Worm (Caenorhabditis elegans): ENCODE measurements around the gene add-1.

Gene add-1

ce11 chrX:4842305-4842704 is 17.5 kb downstream of the add-1 start:
- TF ChIP-seq elt-3 (tag; optimal IDR thresholded peaks at IDR 0.05): no peak
- TF ChIP-seq nhr-10 (tag; optimal IDR thresholded peaks at IDR 0.05): no peak
- TF ChIP-seq F13H6.1 (tag; optimal IDR thresholded peaks at IDR 0.05): no peak
- TF ChIP-seq egl-27 (tag; optimal IDR thresholded peaks at IDR 0.05): no peak
- no peak for TF ChIP-seq ZK546.5 (tag; optimal IDR thresholded peaks at IDR 0.05)
- no peak for TF ChIP-seq nhr-77 (tag; optimal IDR thresholded peaks at IDR 0.05)
- no peak for TF ChIP-seq ceh-82 (tag; optimal IDR thresholded peaks at IDR 0.05)
- no peak for TF ChIP-seq lin-11 (tag; optimal IDR thresholded peaks at IDR 0.05)
- TF ChIP-seq unc-55 (GFP tag; optimal IDR thresholded peaks at IDR 0.05): no peak
- no peak for TF ChIP-seq crh-2 (tag; optimal IDR thresholded peaks at IDR 0.05)
- TF ChIP-seq nhr-12 (tag; optimal IDR thresholded peaks at IDR 0.05): no peak

- TF ChIP-seq egl-27 (tag; optimal IDR thresholded peaks at IDR 0.05): no peak
- no peak for TF ChIP-seq nhr-129 (tag; optimal IDR thresholded peaks at IDR 0.05)
- TF ChIP-seq lin-11 (tag; optimal IDR thresholded peaks at IDR 0.05): no peak
- TF ChIP-seq nhr-11 (tag; optimal IDR thresholded peaks at IDR 0.05): no peak
- TF ChIP-seq lin-13 (GFP tag; optimal IDR thresholded peaks at IDR 0.05): no peak
- TF ChIP-seq nhr-23 (tag; optimal IDR thresholded peaks at IDR 0.05): no peak
- TF ChIP-seq fos-1 (tag; optimal IDR thresholded peaks at IDR 0.05): no peak
- TF ChIP-seq lin-39 (tag; optimal IDR thresholded peaks at IDR 0.05): no peak
- TF ChIP-seq lsy-2 (tag; optimal IDR thresholded peaks at IDR 0.05): no peak
- no peak for TF ChIP-seq unc-39 (tag; optimal IDR thresholded peaks at IDR 0.05)
- TF ChIP-seq ceh-16 (tag; optimal IDR thresholded peaks at IDR 0.05): no peak
- no peak for TF ChIP-seq sem-4 (tag; optimal IDR thresholded peaks at IDR 0.05)
- TF ChIP-seq nhr-12 (tag; optimal IDR thresholded peaks at IDR 0.05): no peak
- no peak for TF ChIP-seq mbf-1 (tag; optimal IDR thresholded peaks at IDR 0.05)
- TF ChIP-seq nhr-237 (tag; optimal IDR thresholded peaks at IDR 0.05): no peak
- TF ChIP-seq skn-1 (tag; optimal IDR thresholded peaks at IDR 0.05): no peak
- TF ChIP-seq peb-1 (tag; optimal IDR thresholded peaks at IDR 0.05): no peak
- no peak for TF ChIP-seq ztf-1 (GFP tag; conservative IDR thresholded peaks at IDR 0.05)
Observed at ce11 chrX:4840653-4841052, 19.2 kb downstream of the add-1 start.

ce11 chrX:4822262-4822661 is 37.6 kb downstream of the add-1 start, which contains the start of gene R08E3.1:
Gene R08E3.1 (plus strand): TSS chrX:4822647.
- TF ChIP-seq nhr-25 (tag; optimal IDR thresholded peaks at IDR 0.05) (no peak), nhr-10 (tag; optimal IDR thresholded peaks at IDR 0.05) (no peak), mab-5 (tag; optimal IDR thresholded peaks at IDR 0.05) (no peak), nhr-21 (tag; optimal IDR thresholded peaks at IDR 0.05) (no peak), crh-2 (tag; optimal IDR thresholded peaks at IDR 0.05) (peak; percentile 9), lin-11 (tag; optimal IDR thresholded peaks at IDR 0.05) (no peak), ztf-4 (tag; optimal IDR thresholded peaks at IDR 0.05) (no peak), nhr-6 (tag; optimal IDR thresholded peaks at IDR 0.05) (no peak), F13H6.1 (tag; optimal IDR thresholded peaks at IDR 0.05) (no peak), ztf-1 (GFP tag; conservative IDR thresholded peaks at IDR 0.05) (no peak), nhr-129 (tag; optimal IDR thresholded peaks at IDR 0.05) (no peak), mbf-1 (tag; optimal IDR thresholded peaks at IDR 0.05) (no peak), fos-1 (tag; optimal IDR thresholded peaks at IDR 0.05) (peak; percentile 92), lin-39 (tag; optimal IDR thresholded peaks at IDR 0.05) (no peak), aly-2 (tag; optimal IDR thresholded peaks at IDR 0.05) (no peak), ceh-82 (tag; optimal IDR thresholded peaks at IDR 0.05) (no peak)

ce11 chrX:4821602-4822001 is 38.2 kb downstream of the add-1 start:
- no peak for TF ChIP-seq nhr-237 (tag; optimal IDR thresholded peaks at IDR 0.05)
- TF ChIP-seq lin-13 (GFP tag; optimal IDR thresholded peaks at IDR 0.05): no peak
- peak; percentile 19 for TF ChIP-seq crh-2 (tag; optimal IDR thresholded peaks at IDR 0.05)
- TF ChIP-seq gmeb-1 (tag; optimal IDR thresholded peaks at IDR 0.05): no peak
- TF ChIP-seq fos-1 (tag; optimal IDR thresholded peaks at IDR 0.05): peak; percentile 86
- TF ChIP-seq Y55F3AM.14 (GFP tag; optimal IDR thresholded peaks at IDR 0.05): no peak
- TF ChIP-seq unc-55 (GFP tag; optimal IDR thresholded peaks at IDR 0.05): no peak

ce11 chrX:4818872-4819271 is 41.0 kb downstream of the add-1 start:
- TF ChIP-seq F13H6.1 (tag; optimal IDR thresholded peaks at IDR 0.05): no peak
- TF ChIP-seq sma-9 (GFP tag; optimal IDR thresholded peaks at IDR 0.05): peak; percentile 43
- TF ChIP-seq sma-9 (tag; optimal IDR thresholded peaks at IDR 0.05): no peak
- peak; percentile 39 for TF ChIP-seq crh-2 (tag; optimal IDR thresholded peaks at IDR 0.05)
- TF ChIP-seq fos-1 (tag; optimal IDR thresholded peaks at IDR 0.05): peak; percentile 89

Measured in whole organism, L2 larva.